Fruit fly (Drosophila melanogaster) whole organism, embryonic: ENCODE measurements around the gene CG14913.

ENCODE experiments used
- Aef1 ChIP-seq: fragments of 200-800 bp; sonication (Bioruptor generic); IDR thresholded peaks from 3 replicates; pipeline ENCODE4 v1.3.6; 2022; ENCODE audit warnings: missing biosample characterization, missing genetic modification characterization
- CG1024 ChIP-seq: fragments of 200-800 bp; sonication (Bioruptor generic); IDR thresholded peaks from 2 replicates; pipeline ENCODE4 v1.3.6; 2022; ENCODE audit warnings: missing biosample characterization, missing genetic modification characterization
- CG10274 ChIP-seq: fragments of 200-800 bp; sonication (Bioruptor generic); optimal IDR thresholded peaks from 3 replicates; lab custom pipeline; 2017; ENCODE audit warnings: missing biosample characterization, mild to moderate bottlenecking, missing genetic modification characterization
- CG10431 ChIP-seq: fragments of 200-800 bp; sonication (Bioruptor generic); optimal IDR thresholded peaks from 3 replicates; lab custom pipeline; 2018; ENCODE audit warnings: missing biosample characterization, mild to moderate bottlenecking, missing genetic modification characterization
- CG10543 ChIP-seq: fragments of 200-800 bp; sonication (Bioruptor generic); optimal IDR thresholded peaks from 3 replicates; lab custom pipeline; 2017; ENCODE audit warnings: missing biosample characterization, mild to moderate bottlenecking, missing genetic modification characterization, moderate library complexity
- CG10565 ChIP-seq: fragments of 200-800 bp; sonication (Bioruptor generic); optimal IDR thresholded peaks from 3 replicates; lab custom pipeline; 2016; ENCODE audit warnings: missing biosample characterization, mild to moderate bottlenecking, missing genetic modification characterization
- CG12219 ChIP-seq: fragments of 200-800 bp; sonication (Bioruptor generic); optimal IDR thresholded peaks from 3 replicates; lab custom pipeline; 2018; ENCODE audit warnings: missing biosample characterization, mild to moderate bottlenecking, missing genetic modification characterization
- CG15514 ChIP-seq: fragments of 200-800 bp; sonication (Bioruptor generic); optimal IDR thresholded peaks from 3 replicates; lab custom pipeline; 2017; ENCODE audit warnings: missing biosample characterization, missing genetic modification characterization, mild to moderate bottlenecking, moderate library complexity, missing genetic modification reagents
- CG17385 ChIP-seq: fragments of 200-800 bp; sonication (Bioruptor generic); optimal IDR thresholded peaks from 3 replicates; lab custom pipeline; 2018; ENCODE audit warnings: missing biosample characterization, mild to moderate bottlenecking, missing genetic modification characterization
- CG1792 ChIP-seq: fragments of 200-800 bp; sonication (Bioruptor generic); optimal IDR thresholded peaks from 2 replicates; lab custom pipeline; 2016; ENCODE audit warnings: missing biosample characterization, missing genetic modification characterization
- CG1832 ChIP-seq: fragments of 200-800 bp; sonication (Bioruptor generic); optimal IDR thresholded peaks from 2 replicates; lab custom pipeline; 2017; ENCODE audit warnings: missing biosample characterization, mild to moderate bottlenecking, missing genetic modification characterization, inconsistent platforms
- CG2120 ChIP-seq: fragments of 200-800 bp; sonication (Bioruptor generic); optimal IDR thresholded peaks from 3 replicates; lab custom pipeline; 2016; ENCODE audit warnings: missing biosample characterization, missing genetic modification characterization
- CG31388 ChIP-seq: fragments of 200-800 bp; sonication (Bioruptor generic); optimal IDR thresholded peaks from 2 replicates; lab custom pipeline; 2016; ENCODE audit warnings: missing biosample characterization, missing genetic modification characterization
- CG34376 ChIP-seq: fragments of 200-800 bp; sonication (Bioruptor generic); optimal IDR thresholded peaks from 2 replicates; lab custom pipeline; 2018; ENCODE audit warnings: missing biosample characterization, mild to moderate bottlenecking, missing genetic modification characterization
- CG6175 ChIP-seq: fragments of 200-800 bp; sonication (Bioruptor generic); IDR thresholded peaks from 3 replicates; pipeline ENCODE4 v1.3.6; 2022; ENCODE audit warnings: missing biosample characterization, missing genetic modification characterization
- CG8359 ChIP-seq: fragments of 200-800 bp; sonication (Bioruptor generic); optimal IDR thresholded peaks from 2 replicates; lab custom pipeline; 2017; ENCODE audit warnings: missing biosample characterization, mild to moderate bottlenecking, missing genetic modification characterization, borderline replicate concordance
- CG9932 ChIP-seq: fragments of 200-800 bp; sonication (Bioruptor generic); IDR thresholded peaks from 2 replicates; pipeline ENCODE4 v1.3.6; 2022; ENCODE audit warnings: missing biosample characterization, missing genetic modification characterization
- D19B ChIP-seq: fragments of 200-800 bp; sonication (Bioruptor generic); optimal IDR thresholded peaks from 2 replicates; lab custom pipeline; 2017; ENCODE audit warnings: missing biosample characterization, mild to moderate bottlenecking, missing genetic modification characterization
- Dip3 ChIP-seq: fragments of 200-800 bp; sonication (Bioruptor generic); optimal IDR thresholded peaks from 3 replicates; lab custom pipeline; 2016; ENCODE audit warnings: missing biosample characterization, missing genetic modification characterization
- Dp ChIP-seq: fragments of 200-800 bp; sonication (Bioruptor generic); optimal IDR thresholded peaks from 2 replicates; lab custom pipeline; 2018; ENCODE audit warnings: missing biosample characterization, mild to moderate bottlenecking, missing genetic modification characterization, moderate library complexity
- E2f1 ChIP-seq: fragments of 200-800 bp; sonication (Bioruptor generic); IDR thresholded peaks from 2 replicates; pipeline ENCODE4 v1.3.6; 2022; ENCODE audit warnings: missing biosample characterization, missing genetic modification characterization
- H2.0 ChIP-seq: fragments of 200-800 bp; sonication (Bioruptor generic); IDR thresholded peaks from 2 replicates; pipeline ENCODE4 v1.3.6; 2022; ENCODE audit warnings: missing biosample characterization, missing genetic modification characterization
- Med ChIP-seq: fragments of 200-800 bp; sonication (Bioruptor generic); peaks from one replicate; lab custom pipeline; 2016; ENCODE audit warnings: missing biosample characterization, missing genetic modification characterization, mild to moderate bottlenecking, inconsistent platforms, moderate library complexity
- NC2α ChIP-seq: fragments of 200-800 bp; sonication (Bioruptor generic); optimal IDR thresholded peaks from 2 replicates; lab custom pipeline; 2016; ENCODE audit warnings: missing biosample characterization, missing genetic modification characterization
- PHDP ChIP-seq: fragments of 200-800 bp; sonication (Bioruptor generic); optimal IDR thresholded peaks from 3 replicates; lab custom pipeline; 2018; ENCODE audit warnings: missing biosample characterization, mild to moderate bottlenecking, missing genetic modification characterization, moderate library complexity
- Pdp1 ChIP-seq, 2 experiments: fragments of 200-800 bp; sonication (Bioruptor generic); optimal IDR thresholded peaks; 3 replicates each; lab custom pipeline; 2016; ENCODE audit warnings: missing biosample characterization in 2 of 2, missing genetic modification characterization in 2 of 2, mild to moderate bottlenecking in 1 of 2, moderate library complexity in 1 of 2
- Poxn ChIP-seq: fragments of 200-800 bp; sonication (Bioruptor generic); IDR thresholded peaks from 2 replicates; pipeline ENCODE4 v1.3.6; 2022; ENCODE audit warnings: missing biosample characterization, missing genetic modification characterization
- Side ChIP-seq: fragments of 200-800 bp; sonication (Bioruptor generic); optimal IDR thresholded peaks from 2 replicates; lab custom pipeline; 2016; ENCODE audit warnings: missing biosample characterization, missing genetic modification characterization
- Sin3A ChIP-seq: fragments of >200 bp; optimal IDR thresholded peaks from 2 replicates; lab custom pipeline; 2018
- aop ChIP-seq: fragments of 200-800 bp; sonication (Bioruptor generic); IDR thresholded peaks from 2 replicates; pipeline ENCODE4 v1.3.6; 2022; ENCODE audit warnings: missing biosample characterization, missing genetic modification characterization
- ash1 ChIP-seq: fragments of 200-800 bp; sonication (Bioruptor generic); optimal IDR thresholded peaks from 2 replicates; lab custom pipeline; 2018; ENCODE audit warnings: missing biosample characterization, mild to moderate bottlenecking, missing genetic modification characterization
- bab2 ChIP-seq: fragments of 200-800 bp; sonication (Bioruptor generic); optimal IDR thresholded peaks from 2 replicates; lab custom pipeline; 2016; ENCODE audit warnings: missing biosample characterization, missing genetic modification characterization
- btn ChIP-seq: fragments of 200-800 bp; sonication (Bioruptor generic); optimal IDR thresholded peaks from 2 replicates; lab custom pipeline; 2016; ENCODE audit warnings: missing biosample characterization, missing genetic modification characterization
- chm ChIP-seq: fragments of 200-800 bp; sonication (Bioruptor generic); IDR thresholded peaks from 2 replicates; pipeline ENCODE4 v1.3.6; 2022; ENCODE audit warnings: missing biosample characterization, missing genetic modification characterization
- corto ChIP-seq: fragments of 200-800 bp; sonication (Bioruptor generic); optimal IDR thresholded peaks from 2 replicates; lab custom pipeline; 2016; ENCODE audit warnings: missing biosample characterization, mild to moderate bottlenecking, missing genetic modification characterization, moderate library complexity
- crp ChIP-seq, 2 experiments: fragments of 200-800 bp; sonication (Bioruptor generic); optimal IDR thresholded peaks; 2 replicates in 1 of 2; 3 replicates in 1 of 2; lab custom pipeline; 2017; ENCODE audit warnings: missing biosample characterization in 2 of 2, missing genetic modification characterization in 2 of 2, mild to moderate bottlenecking in 1 of 2, moderate library complexity in 1 of 2
- cwo ChIP-seq: fragments of 200-800 bp; sonication (Bioruptor generic); optimal IDR thresholded peaks from 3 replicates; lab custom pipeline; 2017; ENCODE audit warnings: missing biosample characterization, missing genetic modification characterization, mild to moderate bottlenecking, moderate library complexity, missing genetic modification reagents
- gro ChIP-seq: fragments of 200-800 bp; sonication (Bioruptor generic); optimal IDR thresholded peaks from 2 replicates; lab custom pipeline; 2016; ENCODE audit warnings: missing biosample characterization, missing genetic modification characterization
- her ChIP-seq: fragments of 200-800 bp; sonication (Bioruptor generic); optimal IDR thresholded peaks from 2 replicates; lab custom pipeline; 2016; ENCODE audit warnings: missing biosample characterization, missing genetic modification characterization
- knrl ChIP-seq: fragments of 200-800 bp; sonication (Bioruptor generic); IDR thresholded peaks from 3 replicates; pipeline ENCODE4 v1.3.6; 2022; ENCODE audit warnings: missing biosample characterization, missing genetic modification characterization; ENCODE audit not compliant: partially characterized antibody
- lab ChIP-seq: fragments of 200-800 bp; sonication (Bioruptor generic); optimal IDR thresholded peaks from 3 replicates; lab custom pipeline; 2017; ENCODE audit warnings: missing biosample characterization, missing genetic modification characterization, mild to moderate bottlenecking, moderate library complexity, missing genetic modification reagents
- lbe ChIP-seq: fragments of 200-800 bp; sonication (Bioruptor generic); optimal IDR thresholded peaks from 2 replicates; lab custom pipeline; 2016; ENCODE audit warnings: missing biosample characterization, mild to moderate bottlenecking, missing genetic modification characterization
- lov ChIP-seq, 2 experiments: fragments of 200-800 bp in 1 of 2; fragments of >200 bp in 1 of 2; sonication (Bioruptor generic) in 1 of 2; IDR thresholded peaks in 1 of 2; optimal IDR thresholded peaks in 1 of 2; 2 replicates in 1 of 2; 3 replicates in 1 of 2; pipeline versions ENCODE4 v1.3.6 to Lab custom; 2017 to 2022; ENCODE audit warnings: missing biosample characterization in 1 of 2, missing genetic modification characterization in 1 of 2
- mam ChIP-seq: fragments of 200-800 bp; sonication (Bioruptor generic); optimal IDR thresholded peaks from 3 replicates; lab custom pipeline; 2016; ENCODE audit warnings: missing biosample characterization, missing genetic modification characterization
- mirr ChIP-seq: fragments of 200-800 bp; sonication (Bioruptor generic); optimal IDR thresholded peaks from 3 replicates; lab custom pipeline; 2018; ENCODE audit warnings: missing biosample characterization, mild to moderate bottlenecking, missing genetic modification characterization
- onecut ChIP-seq: fragments of 200-800 bp; sonication (Bioruptor generic); IDR thresholded peaks from 2 replicates; pipeline ENCODE4 v1.3.6; 2022; ENCODE audit warnings: missing biosample characterization, missing genetic modification characterization
- ro ChIP-seq: fragments of 200-800 bp; sonication (Bioruptor generic); IDR thresholded peaks from 2 replicates; pipeline ENCODE4 v1.3.6; 2022; ENCODE audit warnings: missing biosample characterization, missing genetic modification characterization
- seq ChIP-seq: fragments of 200-800 bp; sonication (Bioruptor generic); IDR thresholded peaks from 2 replicates; pipeline ENCODE4 v1.3.6; 2022; ENCODE audit warnings: missing biosample characterization, missing genetic modification characterization
- slbo ChIP-seq: fragments of 200-800 bp; sonication (Bioruptor generic); IDR thresholded peaks from 2 replicates; pipeline ENCODE4 v1.3.6; 2022; ENCODE audit warnings: missing biosample characterization, missing genetic modification characterization
- so ChIP-seq: fragments of 200-800 bp; sonication (Bioruptor generic); IDR thresholded peaks from 3 replicates; pipeline ENCODE4 v1.3.6; 2022; ENCODE audit warnings: missing biosample characterization, missing genetic modification characterization
- sug ChIP-seq: fragments of 200-800 bp; optimal IDR thresholded peaks from 2 replicates; lab custom pipeline; 2019; ENCODE audit warnings: missing biosample characterization, mild to moderate bottlenecking, missing genetic modification characterization, moderate library complexity
- zfh1 ChIP-seq: fragments of 200-800 bp; sonication (Bioruptor generic); IDR thresholded peaks from 3 replicates; pipeline ENCODE4 v1.3.6; 2022; ENCODE audit warnings: missing biosample characterization, missing genetic modification characterization

CG14913 gene

DNA sequence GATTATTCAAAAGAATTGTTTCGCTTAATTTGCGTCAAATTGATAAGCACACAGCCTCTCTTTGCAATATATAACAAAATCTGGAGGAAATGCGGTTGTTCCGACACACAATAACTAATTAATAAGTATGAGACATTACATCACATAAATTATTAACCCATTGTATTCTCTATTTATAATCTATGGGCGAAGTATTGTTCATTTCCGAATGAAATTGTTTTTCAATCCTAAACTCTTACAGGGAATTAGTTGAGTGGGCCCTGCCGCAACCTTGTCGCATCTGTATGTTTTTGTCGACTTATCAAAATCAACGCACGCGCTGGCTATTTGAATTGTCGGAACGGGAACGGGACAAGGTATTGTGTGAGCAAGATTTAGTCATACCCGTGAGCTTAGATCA, 44.6 kb upstream of the CG14913 start, which contains the start of gene CG16743:
Gene CG16743 (plus strand): TSS at position 57 of the 400 bp plus-strand sequence.
- TF ChIP-seq aop (GFP tag; lab: Robert Waterston, UW) (no peak), CG10565 (no peak), CG10431 (GFP tag; lab: Kevin White, UChicago) (no peak), sug (tag; lab: Kevin White, UChicago) (peak; percentile 16), D19B (GFP tag; lab: Kevin White, UChicago) (peak; percentile 11), btn (GFP tag; lab: Kevin White, UChicago) (no peak), Side (GFP tag; lab: Kevin White, UChicago) (no peak), so (GFP tag; lab: Robert Waterston, UW) (no peak), PHDP (tag; lab: Kevin White, UChicago) (no peak), NC2α (no peak), lov (optimal IDR thresholded peaks at IDR 0.05; lab: Kevin White, UChicago) (no peak), lov (GFP tag; IDR thresholded peaks at IDR 0.05; lab: Robert Waterston, UW) (no peak), CG34376 (GFP tag; lab: Kevin White, UChicago) (peak; percentile 83), CG1792 (no peak), CG10274 (GFP tag; lab: Kevin White, UChicago) (peak; percentile 72), CG10543 (GFP tag; lab: Kevin White, UChicago) (peak; percentile 34), CG2120 (GFP tag; lab: Kevin White, UChicago) (peak; percentile 46), H2.0 (no peak), CG6175 (GFP tag; lab: Robert Waterston, UW) (no peak), her (GFP tag; lab: Kevin White, UChicago) (no peak), Dp (GFP tag; lab: Kevin White, UChicago) (no peak), slbo (no peak), CG15514 (no peak), Dip3 (GFP tag; lab: Kevin White, UChicago) (no peak), CG12219 (GFP tag; lab: Kevin White, UChicago) (no peak), Sin3A (lab: Kevin White, UChicago) (no peak), Med (GFP tag; lab: Kevin White, UChicago) (peak; percentile 62), ro (GFP tag; lab: Robert Waterston, UW) (no peak), CG1024 (GFP tag; lab: Robert Waterston, UW) (no peak), knrl (GFP tag; lab: Robert Waterston, UW) (no peak), CG31388 (GFP tag; lab: Kevin White, UChicago) (no peak), CG9932 (GFP tag; lab: Robert Waterston, UW) (no peak), E2f1 (GFP tag; lab: Robert Waterston, UW) (no peak), ash1 (GFP tag; lab: Kevin White, UChicago) (no peak), lbe (GFP tag; lab: Kevin White, UChicago) (peak; percentile 50), Aef1 (GFP tag; lab: Robert Waterston, UW) (no peak), Poxn (GFP tag; lab: Robert Waterston, UW) (no peak), crp (GFP tag; optimal IDR thresholded peaks at IDR 0.05; lab: Kevin White, UChicago) (no peak), cwo (GFP tag; lab: Kevin White, UChicago) (no peak), lab (GFP tag; lab: Kevin White, UChicago) (no peak), mirr (GFP tag; lab: Kevin White, UChicago) (peak; percentile 17), CG8359 (GFP tag; lab: Kevin White, UChicago) (no peak), corto (GFP tag; lab: Kevin White, UChicago) (no peak), mam (GFP tag; lab: Kevin White, UChicago) (no peak), Pdp1 (GFP tag; optimal IDR thresholded peaks at IDR 0.05; lab: Kevin White, UChicago) (peak in 1 of 2 experiments; percentile 76), bab2 (GFP tag; lab: Kevin White, UChicago) (no peak), seq (GFP tag; lab: Robert Waterston, UW) (no peak), CG17385 (GFP tag; lab: Kevin White, UChicago) (no peak), chm (no peak), CG1832 (GFP tag; lab: Kevin White, UChicago) (no peak), gro (GFP tag; lab: Kevin White, UChicago) (no peak), zfh1 (GFP tag; lab: Robert Waterston, UW) (no peak), onecut (no peak)
- TF ChIP-seq, all 482 proteins: peak for 10
